Fruit fly (Drosophila melanogaster): ENCODE data around the gene wds.
A peak's percentile ranks its signal among the peaks of the same experiment; 100 is the strongest.

The wds gene

DNA sequence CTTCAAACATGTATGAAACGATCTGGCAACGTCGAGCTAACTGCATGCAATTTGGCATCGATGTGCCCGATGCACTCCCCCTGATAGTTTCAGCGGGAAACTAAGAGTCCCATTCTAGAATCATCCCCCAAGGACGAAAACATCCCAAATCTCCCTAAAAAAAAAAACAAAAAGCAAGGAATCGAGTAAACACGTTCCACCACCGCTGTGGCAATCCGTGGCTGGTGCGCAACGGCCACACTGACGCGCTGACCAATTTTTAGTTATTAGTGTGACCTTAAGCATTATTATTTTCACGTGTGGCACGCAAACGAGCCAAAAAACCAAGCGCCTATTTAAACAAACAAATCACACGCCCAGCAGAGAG, at the start of gene wds:
TSS of gene wds (plus strand) at position 265 of the 367 bp plus-strand sequence.
- TF ChIP-seq noc (tag; optimal IDR thresholded peaks at IDR 0.05): no peak

DNA sequence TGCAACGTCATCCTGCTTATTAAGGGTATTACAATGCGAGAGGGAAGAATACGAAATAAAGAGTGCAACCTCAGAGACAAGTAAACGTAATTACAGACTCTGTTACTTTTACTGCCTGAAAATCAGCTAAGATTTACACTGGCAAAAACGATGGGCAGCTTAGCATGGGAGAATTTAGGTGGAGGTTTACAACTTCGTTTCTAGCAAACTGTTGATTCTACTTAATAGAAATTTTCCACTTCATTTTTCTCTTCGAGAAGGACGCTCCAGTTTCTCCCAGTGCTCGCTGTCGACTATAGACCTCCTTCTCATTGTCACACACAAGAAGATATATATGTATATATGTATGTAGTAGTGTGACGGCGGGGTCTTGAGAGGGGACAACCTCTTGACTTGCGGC, 49.6 kb upstream of the wds start:
- TF ChIP-seq noc (tag; optimal IDR thresholded peaks at IDR 0.05): no peak

DNA sequence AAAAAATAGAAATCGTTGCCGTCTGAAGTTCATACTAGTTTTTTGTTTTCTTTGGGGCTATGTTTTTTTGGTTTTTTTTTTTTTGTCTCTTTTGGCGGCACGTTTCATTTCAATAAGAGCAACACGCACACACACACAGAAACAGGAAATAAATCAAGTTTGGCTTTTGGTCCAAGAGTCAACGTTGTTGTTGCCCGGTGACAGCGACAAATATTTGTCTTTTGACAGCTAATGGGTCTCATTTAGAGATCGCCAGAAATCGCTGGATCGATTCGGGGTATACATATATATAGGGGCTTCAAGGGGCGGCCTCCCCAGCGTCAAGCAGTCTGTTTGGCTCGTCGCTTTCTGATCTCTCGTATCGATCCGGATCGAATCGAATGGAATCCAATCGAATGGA, 48.4 kb upstream of the wds start:
- TF ChIP-seq noc (tag; optimal IDR thresholded peaks at IDR 0.05): no peak

DNA sequence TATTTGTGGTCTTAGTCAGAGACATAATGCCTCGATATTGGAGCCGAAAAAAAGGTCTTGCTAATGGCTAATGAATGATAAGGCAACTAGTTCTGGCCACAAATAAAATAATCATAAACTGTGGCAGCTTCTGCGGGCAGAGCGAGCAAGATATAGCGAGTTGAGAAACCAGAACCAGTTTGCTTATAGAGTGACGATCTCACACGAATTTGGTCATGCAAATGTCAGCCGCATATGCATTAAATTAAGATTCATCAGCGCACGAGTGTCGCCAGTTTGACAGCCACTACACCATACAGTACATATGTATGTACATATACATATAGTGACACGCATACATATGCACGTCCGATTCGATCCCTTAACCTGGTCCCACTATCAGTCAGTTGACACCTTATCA, 47.4 kb upstream of the wds start:
- no peak for TF ChIP-seq noc (tag; optimal IDR thresholded peaks at IDR 0.05)

DNA sequence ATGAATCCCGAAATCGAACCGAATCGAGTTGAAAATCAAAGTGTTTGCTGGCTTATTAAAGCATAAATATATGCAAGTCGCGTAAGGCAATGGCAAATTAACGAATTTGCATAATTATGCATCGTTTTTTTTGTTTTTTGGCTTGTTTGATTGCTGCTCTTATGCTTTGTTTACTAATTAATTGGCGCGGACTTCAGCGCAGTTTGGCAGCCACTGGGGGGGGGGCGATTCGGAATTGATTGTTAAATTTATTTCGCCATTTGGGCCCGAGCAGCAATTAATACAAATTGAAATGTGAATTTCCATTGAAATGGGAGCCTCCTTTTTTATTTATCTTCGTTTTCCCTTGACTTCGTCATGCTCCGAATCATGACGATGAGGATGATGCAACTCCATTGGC, 46.3 kb upstream of the wds start:
- no peak for TF ChIP-seq noc (tag; optimal IDR thresholded peaks at IDR 0.05)

DNA sequence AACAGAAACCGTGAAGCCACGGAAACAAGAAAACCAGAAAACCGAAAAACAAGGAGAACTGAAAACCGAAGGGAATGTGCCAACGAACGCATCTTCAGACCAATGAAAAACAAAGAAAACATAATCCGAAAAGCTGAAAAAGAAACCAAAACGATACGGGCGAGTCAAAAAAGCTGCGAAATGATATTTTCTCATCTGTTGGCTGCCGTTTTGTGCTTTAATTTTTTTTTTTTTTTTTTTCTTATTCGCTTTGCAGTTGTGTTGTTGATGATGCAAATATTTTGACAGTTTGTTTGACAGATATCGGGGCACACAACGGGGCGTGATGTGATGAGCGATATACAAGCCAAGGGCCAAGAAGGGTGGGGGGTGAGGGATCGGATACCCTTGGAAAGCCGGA, 43.3 kb upstream of the wds start:
- no peak for TF ChIP-seq noc (tag; optimal IDR thresholded peaks at IDR 0.05)

DNA sequence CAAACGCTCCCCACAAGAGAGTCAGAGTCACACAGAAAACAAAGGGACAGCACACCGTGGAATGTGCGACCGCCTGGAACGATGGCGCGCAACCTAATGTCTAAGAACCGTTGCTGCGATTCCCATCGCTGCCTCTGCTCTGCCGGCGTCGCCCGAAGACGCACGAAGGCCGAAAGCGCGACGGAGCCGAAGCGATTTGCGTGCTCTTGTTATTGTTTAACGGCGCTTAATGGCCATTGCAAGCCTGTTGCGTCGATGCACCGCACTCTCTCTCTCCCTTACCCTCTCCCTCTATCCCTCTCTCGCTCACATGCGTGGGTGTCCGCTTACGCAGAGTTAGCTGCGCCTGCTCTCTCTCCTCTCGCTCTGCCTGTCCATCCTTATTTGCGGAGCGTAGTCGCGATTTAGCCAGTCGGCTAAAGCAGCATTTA, 40.4 kb upstream of the wds start, which contains the start of gene trol:
TSS of gene trol (minus strand) at position 100 of the 431 bp plus-strand sequence.
- TF ChIP-seq noc (tag; optimal IDR thresholded peaks at IDR 0.05): no peak

DNA sequence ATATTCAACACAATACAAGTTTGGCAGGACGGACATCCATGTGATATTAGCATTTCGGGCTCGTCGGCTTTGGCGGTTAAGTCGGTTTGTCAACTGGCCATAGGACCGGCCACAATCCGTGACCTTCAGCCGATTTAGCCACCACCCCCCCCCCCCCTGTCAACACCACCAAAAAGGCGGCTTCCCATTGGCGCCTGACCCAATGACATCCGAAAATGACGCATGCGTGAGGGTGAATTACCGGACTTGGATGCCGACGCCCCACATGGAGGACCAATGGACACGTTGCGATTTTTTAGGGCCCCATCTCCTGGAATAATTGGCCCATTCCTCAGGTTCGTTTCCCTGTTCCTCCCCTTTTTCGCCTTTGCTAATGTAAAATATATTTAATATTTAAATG, 39.5 kb upstream of the wds start:
- no peak for TF ChIP-seq noc (tag; optimal IDR thresholded peaks at IDR 0.05)

DNA sequence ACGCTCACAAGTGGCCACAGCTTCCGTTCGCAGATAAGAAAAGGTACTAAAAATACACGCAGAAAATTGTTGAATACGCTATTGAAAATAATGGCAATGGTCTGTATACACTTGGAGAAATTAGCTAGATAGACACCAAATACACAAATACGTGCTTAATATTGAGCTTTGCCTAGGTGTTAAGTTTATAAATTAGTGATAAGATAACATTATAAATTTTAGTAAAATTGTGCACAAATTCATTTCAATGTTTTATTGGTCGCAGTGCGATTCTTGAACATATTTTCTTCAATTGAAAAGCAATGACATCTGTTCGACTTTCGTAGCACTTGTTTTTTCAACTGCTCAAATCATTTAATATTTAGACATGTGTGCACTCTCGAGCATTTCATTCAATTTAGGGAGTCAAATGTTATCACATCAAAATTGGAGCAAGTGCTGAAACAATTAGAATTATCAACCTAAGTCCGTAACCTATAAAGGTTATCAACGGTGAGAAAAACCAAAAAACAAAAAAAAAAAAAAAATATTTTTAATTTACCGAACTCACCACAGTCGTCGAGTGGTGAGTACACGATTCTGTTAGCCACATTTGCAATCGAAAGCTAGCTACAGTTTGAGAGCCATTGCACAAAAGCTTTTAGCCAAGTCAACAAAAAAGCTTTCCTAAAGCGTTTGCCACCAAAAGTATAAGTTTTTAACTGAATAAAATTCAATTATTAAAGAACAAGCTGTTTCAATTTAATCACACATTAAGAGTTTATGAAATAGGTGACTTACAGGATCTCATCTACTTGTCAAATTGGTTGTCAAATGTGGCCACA, 38.9 kb upstream of the wds start:
- TF ChIP-seq noc (tag; optimal IDR thresholded peaks at IDR 0.05): peak; percentile 73

DNA sequence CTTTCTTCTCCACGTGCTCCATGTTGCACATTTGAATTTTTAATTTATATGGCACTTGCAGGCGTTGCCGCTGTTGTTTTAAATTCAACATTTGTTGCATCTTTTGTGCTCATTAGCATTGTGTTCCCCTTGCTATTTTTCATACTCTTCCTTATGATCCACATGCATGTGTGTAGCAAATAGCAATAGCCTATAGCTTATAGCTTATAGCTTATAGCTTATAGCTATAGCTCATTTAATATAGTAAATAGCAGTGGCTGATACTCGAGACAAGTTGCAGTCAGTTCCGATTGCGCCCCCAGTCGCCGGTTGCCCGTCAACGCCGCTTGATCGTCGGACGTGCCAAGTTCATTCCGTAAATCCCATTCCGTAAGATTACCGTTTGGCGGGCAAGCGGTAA, 33.9 kb upstream of the wds start, which contains the start of gene Pdfr:
TSS of gene Pdfr (plus strand) at position 301 of the 400 bp plus-strand sequence.
- TF ChIP-seq noc (tag; optimal IDR thresholded peaks at IDR 0.05): no peak

DNA sequence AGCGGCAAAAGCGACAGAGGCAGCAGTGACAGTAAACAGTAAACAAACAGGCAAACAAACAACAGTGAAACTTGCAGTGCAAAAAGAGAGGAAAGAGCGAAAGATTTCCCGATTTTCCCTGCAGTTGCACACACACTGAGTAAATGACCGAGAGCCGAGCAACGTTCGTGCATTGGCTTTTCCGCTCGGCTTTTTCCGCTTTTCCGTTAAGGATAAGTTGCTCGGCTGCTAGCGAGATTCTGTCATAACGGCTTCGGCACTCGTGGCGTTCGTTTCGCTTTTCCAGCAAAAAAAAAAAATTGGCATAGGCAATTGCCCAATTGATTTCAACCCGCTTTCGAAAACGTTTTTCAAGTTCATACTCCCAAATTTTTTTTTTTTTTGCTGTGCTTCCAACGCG, 31.9 kb upstream of the wds start:
- no peak for TF ChIP-seq noc (tag; optimal IDR thresholded peaks at IDR 0.05)

DNA sequence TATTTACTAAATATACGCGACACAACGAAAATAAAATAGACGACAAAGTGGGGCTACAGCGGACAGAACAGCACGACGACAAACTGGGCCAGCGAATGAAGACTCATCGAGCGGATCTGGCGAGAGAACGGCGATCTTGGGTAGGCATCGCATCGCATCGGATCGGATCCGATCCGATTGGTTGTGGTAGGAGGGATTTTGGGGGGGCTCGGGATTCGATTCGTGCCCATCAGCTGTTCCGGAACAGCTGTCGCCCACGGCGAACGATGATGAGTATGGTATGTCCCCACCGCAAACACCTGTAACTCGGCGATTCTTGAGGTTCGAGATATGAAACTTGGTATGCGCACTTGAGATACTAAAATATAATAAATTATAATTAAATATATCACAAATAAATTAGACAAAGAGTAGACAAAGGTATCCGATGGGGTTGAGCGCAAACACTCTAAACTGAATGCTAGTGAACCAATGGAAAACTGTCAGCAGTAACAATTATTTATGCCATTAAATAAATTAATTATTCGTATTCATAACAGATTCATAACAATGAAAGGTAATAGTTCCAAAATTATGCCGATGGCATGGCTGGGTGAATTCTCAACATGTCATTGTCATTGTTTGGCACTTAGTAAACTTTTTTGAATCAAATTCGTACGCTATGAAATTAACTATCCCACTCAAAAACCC, 5.3 kb upstream of the wds start, which contains the start of the genes Vha36-3 and AANATL7:
TSS of gene Vha36-3 (minus strand) at position 242 of the 690 bp plus-strand sequence.
TSS of gene AANATL7 (plus strand) at position 640 of the 690 bp plus-strand sequence.
- TF ChIP-seq noc (tag; optimal IDR thresholded peaks at IDR 0.05): no peak

DNA sequence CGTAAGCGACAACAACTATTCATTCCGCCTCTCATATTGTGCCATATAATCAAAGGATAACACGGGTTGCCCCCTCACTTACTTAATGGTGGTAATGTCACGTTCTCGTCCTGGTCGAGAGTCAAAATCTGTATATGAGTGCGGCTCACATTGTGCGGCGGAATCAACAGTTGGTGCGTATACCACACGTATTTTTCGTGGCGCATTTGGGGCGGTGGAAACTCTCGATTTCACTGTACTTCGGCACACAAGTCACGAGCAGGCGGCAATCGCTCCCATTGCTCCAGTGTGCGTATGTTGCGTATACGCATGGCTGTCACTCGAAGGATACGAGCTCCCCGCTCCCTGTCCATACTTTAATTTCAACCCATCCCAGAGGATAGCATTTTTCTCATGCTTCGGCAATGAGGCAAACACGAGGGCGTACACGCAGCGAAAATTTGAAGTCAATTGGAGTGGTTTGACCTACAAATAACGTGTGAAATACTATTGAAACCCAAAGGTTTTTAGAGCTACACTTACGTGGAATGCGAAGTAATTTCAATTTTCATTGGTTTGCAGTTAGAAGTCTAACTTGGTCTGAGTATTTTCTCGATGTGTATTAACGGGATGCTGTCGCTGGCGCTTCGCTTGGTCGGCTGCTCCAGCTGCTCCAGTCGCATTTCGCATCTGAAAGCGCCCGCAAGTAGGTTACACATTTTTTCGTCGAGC, 3.8 kb upstream of the wds start:
- peak; percentile 0 for TF ChIP-seq noc (tag; optimal IDR thresholded peaks at IDR 0.05)

DNA sequence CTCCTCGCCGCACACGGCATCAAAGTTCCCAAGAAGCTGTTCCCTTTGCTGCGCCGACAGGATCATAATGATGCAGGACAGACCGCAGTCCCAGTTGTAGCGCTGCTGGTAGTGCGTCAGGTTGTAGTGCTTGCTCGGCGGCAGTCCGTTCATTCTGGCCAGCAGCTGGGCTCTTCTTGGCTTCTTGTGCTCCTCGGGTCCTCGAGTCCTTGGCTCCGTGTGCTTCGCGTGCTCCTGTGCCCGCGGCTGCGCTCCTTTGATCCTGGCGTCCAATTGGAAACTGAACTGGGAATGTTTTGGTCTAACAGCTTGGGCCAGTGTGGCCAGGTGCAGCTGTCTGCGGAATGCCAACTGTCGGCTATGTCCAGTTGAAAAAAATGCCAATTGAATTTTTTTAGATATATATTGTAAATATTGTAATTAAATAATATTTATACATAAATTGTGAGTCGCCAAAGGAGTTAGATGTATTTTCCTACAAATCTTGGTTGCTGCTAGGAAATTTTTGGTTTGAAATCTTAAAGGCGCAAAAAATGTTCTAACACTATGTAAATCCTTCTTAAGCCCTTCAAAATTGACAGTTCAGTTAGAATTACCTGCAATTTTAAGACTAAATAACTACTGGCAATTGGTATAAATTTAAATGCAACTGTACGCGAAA, 595 bp upstream of the wds start, which contains the start of gene CG13760:
TSS of gene CG13760 (minus strand) at position 645 of the 661 bp plus-strand sequence.
- TF ChIP-seq noc (tag; optimal IDR thresholded peaks at IDR 0.05): no peak
